Worm (Caenorhabditis elegans) whole organism, L4 larva: ENCODE results near the gene F58A4.1.

ENCODE experiments used
- D1046.2 ChIP-seq: fragments of 200-800 bp; sonication (Bioruptor generic); IDR thresholded peaks from 2 replicates; pipeline ENCODE4 v1.3.6; 2022; ENCODE audit warnings: missing genetic modification characterization, missing compliant biosample characterization
- Y48G9A.11 ChIP-seq: fragments of 200-800 bp; sonication (Bioruptor generic); IDR thresholded peaks from 2 replicates; pipeline ENCODE4 v1.3.6; 2022; ENCODE audit warnings: missing genetic modification reagents, missing genetic modification characterization, missing compliant biosample characterization
- Y75B8A.6 ChIP-seq: fragments of 200-800 bp; sonication (Bioruptor generic); IDR thresholded peaks from 2 replicates; pipeline ENCODE4 v1.3.6; 2022; ENCODE audit warnings: missing genetic modification reagents, missing genetic modification characterization, missing compliant biosample characterization
- ZK337.2 ChIP-seq: fragments of 200-800 bp; sonication (Bioruptor generic); IDR thresholded peaks from 2 replicates; pipeline ENCODE4 v1.3.6; 2022; ENCODE audit warnings: missing genetic modification reagents, missing genetic modification characterization, missing compliant biosample characterization
- ZK546.5 ChIP-seq, 2 experiments: sonication (generic microtip); optimal IDR thresholded peaks; 2 replicates each; lab custom pipeline; 2017; ENCODE audit warnings: missing biosample characterization in 2 of 2, missing genetic modification characterization in 2 of 2
- aha-1 ChIP-seq: fragments of 150-350 bp; peaks from one replicate; lab custom pipeline; 2014; ENCODE audit warnings: missing biosample characterization, missing genetic modification characterization
- aly-2 ChIP-seq: sonication (generic microtip); optimal IDR thresholded peaks from 2 replicates; lab custom pipeline; 2018; ENCODE audit warnings: missing biosample characterization, missing genetic modification characterization
- ama-1 ChIP-seq: fragments of 150-350 bp; optimal IDR thresholded peaks from 2 replicates; lab custom pipeline; 2014; ENCODE audit warnings: inconsistent platforms, mixed read lengths
- attf-4 ChIP-seq: sonication (generic microtip); optimal IDR thresholded peaks from 3 replicates; lab custom pipeline; 2017; ENCODE audit warnings: missing biosample characterization, missing genetic modification characterization
- ceh-20 ChIP-seq: fragments of 200-800 bp; sonication (Bioruptor generic); IDR thresholded peaks from 2 replicates; pipeline ENCODE4 v1.3.6; 2022; ENCODE audit warnings: missing genetic modification reagents, missing genetic modification characterization, missing compliant biosample characterization
- ceh-82 ChIP-seq: sonication (generic microtip); optimal IDR thresholded peaks from 2 replicates; lab custom pipeline; 2017; ENCODE audit warnings: missing biosample characterization, missing genetic modification characterization
- ces-1 ChIP-seq: fragments of 150-350 bp; sonication (generic microtip); optimal IDR thresholded peaks from 4 replicates; lab custom pipeline; 2014; ENCODE audit warnings: missing biosample characterization, missing genetic modification reagents, missing genetic modification characterization
- cey-2 ChIP-seq: sonication (generic microtip); optimal IDR thresholded peaks from 3 replicates; lab custom pipeline; 2017; ENCODE audit warnings: missing genetic modification characterization, mild to moderate bottlenecking, missing compliant biosample characterization, antibody characterized with exemption, borderline replicate concordance; ENCODE audit not compliant: insufficient read depth
- daf-16 ChIP-seq, 3 experiments: sonication (generic microtip); optimal IDR thresholded peaks; 2 replicates each; lab custom pipeline; 2016 to 2017; ENCODE audit warnings: missing genetic modification characterization in 3 of 3, missing genetic modification reagents in 3 of 3, mild to moderate bottlenecking in 2 of 3, missing compliant biosample characterization in 2 of 3, missing biosample characterization in 1 of 3, moderate library complexity in 1 of 3
- daf-19 ChIP-seq: fragments of 200-800 bp; sonication (Bioruptor generic); conservative IDR thresholded peaks from 2 replicates; pipeline ENCODE4 v1.3.6; 2022; ENCODE audit warnings: missing genetic modification characterization, missing compliant biosample characterization
- daf-8 ChIP-seq: fragments of 200-800 bp; sonication (Bioruptor generic); IDR thresholded peaks from 2 replicates; pipeline ENCODE4 v1.3.6; 2022; ENCODE audit warnings: missing genetic modification characterization, missing compliant biosample characterization
- dmd-6 ChIP-seq: fragments of 200-800 bp; sonication (Bioruptor generic); IDR thresholded peaks from 2 replicates; pipeline ENCODE4 v1.3.6; 2022; ENCODE audit warnings: missing genetic modification reagents, missing genetic modification characterization, missing compliant biosample characterization
- dve-1 ChIP-seq: sonication (generic microtip); optimal IDR thresholded peaks from 2 replicates; lab custom pipeline; 2017; ENCODE audit warnings: antibody characterized with exemption, mild to moderate bottlenecking, missing genetic modification characterization, missing compliant biosample characterization; ENCODE audit not compliant: insufficient read depth
- egl-27 ChIP-seq: sonication (generic microtip); optimal IDR thresholded peaks from 3 replicates; lab custom pipeline; 2017; ENCODE audit warnings: missing biosample characterization, missing genetic modification reagents, missing genetic modification characterization
- fkh-10 ChIP-seq: fragments of 150-350 bp; optimal IDR thresholded peaks from 2 replicates; lab custom pipeline; 2014; ENCODE audit warnings: missing biosample characterization, missing genetic modification reagents, missing genetic modification characterization
- hlh-11 ChIP-seq: fragments of 200-800 bp; sonication (Bioruptor generic); optimal IDR thresholded peaks from 2 replicates; lab custom pipeline; 2018; ENCODE audit warnings: mild to moderate bottlenecking, missing genetic modification characterization, missing compliant biosample characterization
- hmg-1.1 ChIP-seq: fragments of 200-800 bp; sonication (Bioruptor generic); IDR thresholded peaks from 2 replicates; pipeline ENCODE4 v1.3.6; 2022; ENCODE audit warnings: missing genetic modification reagents, missing genetic modification characterization, missing compliant biosample characterization
- lin-1 ChIP-seq: fragments of 200-800 bp; sonication (Bioruptor generic); IDR thresholded peaks from 2 replicates; pipeline ENCODE4 v1.3.6; 2022; ENCODE audit warnings: missing genetic modification reagents, missing genetic modification characterization, missing compliant biosample characterization
- lsy-2 ChIP-seq, 2 experiments: fragments of 150-350 bp in 1 of 2; sonication (generic microtip) in 1 of 2; optimal IDR thresholded peaks; 2 replicates each; lab custom pipeline; 2014 to 2017; ENCODE audit warnings: missing biosample characterization in 2 of 2, missing genetic modification characterization in 2 of 2
- madf-9 ChIP-seq: fragments of 200-800 bp; sonication (Bioruptor generic); conservative IDR thresholded peaks from 2 replicates; pipeline ENCODE4 v1.3.6; 2022; ENCODE audit warnings: missing genetic modification reagents, missing genetic modification characterization, missing compliant biosample characterization
- mdl-1 ChIP-seq, 2 experiments: fragments of 150-350 bp in 1 of 2; sonication (generic microtip) in 1 of 2; optimal IDR thresholded peaks; 2 replicates each; lab custom pipeline; 2014 to 2017; ENCODE audit warnings: missing biosample characterization in 2 of 2, missing genetic modification characterization in 2 of 2
- mes-2 ChIP-seq: sonication (generic microtip); optimal IDR thresholded peaks from 2 replicates; lab custom pipeline; 2016; ENCODE audit warnings: missing genotype, mild to moderate bottlenecking, missing genetic modification characterization, missing compliant biosample characterization; ENCODE audit not compliant: poor library complexity, severe bottlenecking
- mxl-2 ChIP-seq: fragments of 200-800 bp; sonication (Bioruptor generic); conservative IDR thresholded peaks from 2 replicates; pipeline ENCODE4 v1.3.6; 2022; ENCODE audit warnings: missing genetic modification reagents, missing genetic modification characterization, missing compliant biosample characterization
- mxl-3 ChIP-seq: fragments of 200-800 bp; sonication (Bioruptor generic); optimal IDR thresholded peaks from 2 replicates; lab custom pipeline; 2018; ENCODE audit warnings: mild to moderate bottlenecking, missing genetic modification characterization, missing compliant biosample characterization
- nhr-11 ChIP-seq: fragments of 150-350 bp; optimal IDR thresholded peaks from 2 replicates; lab custom pipeline; 2014; ENCODE audit warnings: missing biosample characterization, missing genetic modification characterization
- nhr-25 ChIP-seq: sonication (generic microtip); optimal IDR thresholded peaks from 2 replicates; lab custom pipeline; 2017; ENCODE audit warnings: missing genetic modification characterization, mild to moderate bottlenecking, missing compliant biosample characterization, antibody characterized with exemption, moderate library complexity, borderline replicate concordance; ENCODE audit not compliant: insufficient read depth
- nhr-28 ChIP-seq: fragments of 150-350 bp; optimal IDR thresholded peaks from 2 replicates; lab custom pipeline; 2014; ENCODE audit warnings: missing biosample characterization, missing genetic modification characterization
- nhr-42 ChIP-seq: fragments of 200-800 bp; sonication (Bioruptor generic); IDR thresholded peaks from 2 replicates; pipeline ENCODE4 v1.3.6; 2022; ENCODE audit warnings: missing genetic modification characterization, missing compliant biosample characterization
- nhr-6 ChIP-seq: fragments of 150-350 bp; optimal IDR thresholded peaks from 2 replicates; lab custom pipeline; 2014; ENCODE audit warnings: missing biosample characterization, missing genetic modification characterization
- nhr-77 ChIP-seq: fragments of 150-350 bp; optimal IDR thresholded peaks from 2 replicates; lab custom pipeline; 2014; ENCODE audit warnings: missing biosample characterization, missing genetic modification characterization
- pqm-1 ChIP-seq: sonication (generic microtip); optimal IDR thresholded peaks from 2 replicates; lab custom pipeline; 2017; ENCODE audit warnings: missing biosample characterization, missing genetic modification characterization
- snpc-1.2 ChIP-seq: fragments of 200-800 bp; sonication (Bioruptor generic); IDR thresholded peaks from 2 replicates; pipeline ENCODE4 v1.3.6; 2022; ENCODE audit warnings: missing genetic modification reagents, missing genetic modification characterization, missing compliant biosample characterization
- tag-97 ChIP-seq: fragments of 200-800 bp; sonication (Bioruptor generic); IDR thresholded peaks from 2 replicates; pipeline ENCODE4 v1.3.6; 2022; ENCODE audit warnings: missing genetic modification characterization, missing compliant biosample characterization
- tra-1 ChIP-seq: fragments of 200-800 bp; sonication (Bioruptor generic); IDR thresholded peaks from 2 replicates; pipeline ENCODE4 v1.3.6; 2022; ENCODE audit warnings: missing genetic modification reagents, missing genetic modification characterization, missing compliant biosample characterization
- unc-39 ChIP-seq: sonication (generic microtip); optimal IDR thresholded peaks from 2 replicates; lab custom pipeline; 2017; ENCODE audit warnings: missing biosample characterization, missing genetic modification characterization
- ztf-7 ChIP-seq: fragments of 150-350 bp; optimal IDR thresholded peaks from 2 replicates; lab custom pipeline; 2014; ENCODE audit warnings: missing biosample characterization, missing genetic modification characterization

F58A4.1 gene

DNA sequence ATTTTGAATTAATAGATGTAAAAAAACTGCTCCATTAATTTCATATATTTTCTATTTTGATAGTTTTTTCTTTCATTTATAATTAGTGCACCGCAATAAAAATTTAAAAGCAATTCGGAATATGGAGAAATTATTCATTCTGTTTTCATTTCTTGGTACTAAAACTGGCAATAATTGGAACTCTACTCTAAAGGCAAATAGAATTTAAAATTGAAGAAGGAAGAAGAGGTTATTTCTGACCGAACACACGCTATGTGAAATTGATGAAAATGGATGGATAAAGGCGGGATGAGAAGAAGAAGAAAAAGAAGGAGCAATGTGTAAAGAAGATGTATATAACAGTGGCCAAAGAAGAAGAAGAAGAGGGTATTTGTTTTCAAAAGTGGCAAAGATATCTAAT, 15.0 kb upstream of the F58A4.1 start:
- no peak for TF ChIP-seq ceh-82
- TF ChIP-seq daf-8: no peak
- no peak for TF ChIP-seq ztf-7 (tag; lab: Kevin White, UChicago)
- TF ChIP-seq mxl-3 (GFP tag; lab: Kevin White, UChicago): no peak
- no peak for TF ChIP-seq Y75B8A.6
- TF ChIP-seq cey-2 (tag; lab: Kevin White, UChicago): no peak
- TF ChIP-seq ZK337.2 (GFP tag; lab: Robert Waterston, UW): no peak
- no peak for TF ChIP-seq nhr-42 (GFP tag; lab: Robert Waterston, UW)
- TF ChIP-seq ama-1 (lab: Kevin White, UChicago): no peak
- TF ChIP-seq ceh-20 (GFP tag; lab: Robert Waterston, UW): no peak
- no peak for TF ChIP-seq egl-27 (tag; lab: Kevin White, UChicago)
- no peak for TF ChIP-seq D1046.2 (GFP tag; lab: Robert Waterston, UW)
- TF ChIP-seq mdl-1 (tag; optimal IDR thresholded peaks at IDR 0.05; lab: Kevin White, UChicago): no peak
- TF ChIP-seq, all 104 proteins: peak for 0

DNA sequence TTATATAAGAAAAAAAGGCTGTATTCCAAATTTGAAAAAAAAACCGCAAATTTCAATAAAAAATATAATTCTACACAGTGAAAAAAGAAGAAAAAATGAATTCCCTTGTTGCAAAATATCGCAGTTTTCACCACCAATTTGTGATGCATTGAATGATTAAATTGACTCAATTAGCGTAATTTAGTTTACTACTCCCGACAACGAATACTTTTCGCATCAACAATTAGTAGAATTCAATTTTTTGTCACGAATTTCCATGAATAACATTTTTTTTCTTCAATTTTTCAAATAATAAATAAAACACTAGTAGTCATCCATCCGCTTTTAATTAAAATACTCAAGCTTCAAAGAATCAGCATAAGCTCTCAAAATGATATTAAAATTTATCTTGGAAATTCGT, 13.0 kb upstream of the F58A4.1 start:
- TF ChIP-seq dve-1 (tag; lab: Kevin White, UChicago) (no peak), unc-39 (tag; lab: Kevin White, UChicago) (no peak), ces-1 (peak; percentile 46), lsy-2 (tag; optimal IDR thresholded peaks at IDR 0.05; lab: Kevin White, UChicago) (peak in 1 of 2 experiments; percentile 21), fkh-10 (GFP tag; lab: Kevin White, UChicago) (peak; percentile 16), Y75B8A.6 (no peak), attf-4 (no peak)

DNA sequence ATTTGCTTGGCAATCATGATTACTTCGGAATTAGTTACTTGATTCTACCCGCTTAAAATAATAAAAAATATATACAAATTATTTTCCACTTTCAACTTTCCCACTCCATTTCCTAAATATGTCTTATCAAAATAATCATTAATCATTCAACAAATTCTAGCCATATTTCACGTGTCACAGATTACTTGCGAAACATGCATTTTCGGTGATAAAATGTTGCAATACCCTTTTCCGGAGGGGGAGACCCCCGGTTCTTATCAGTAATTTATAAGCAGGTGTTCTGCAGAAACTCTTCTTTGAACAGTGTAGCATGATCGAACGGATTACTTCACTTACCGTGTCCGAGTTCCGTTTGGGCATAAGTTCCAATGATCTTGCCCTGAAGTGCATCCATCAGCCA, 8.1 kb upstream of the F58A4.1 start:
- peak; percentile 71 for TF ChIP-seq pqm-1
- no peak for TF ChIP-seq mes-2 (tag; lab: Kevin White, UChicago)
- TF ChIP-seq dve-1 (tag; lab: Kevin White, UChicago): peak; percentile 34
- no peak for TF ChIP-seq madf-9 (GFP tag; lab: Robert Waterston, UW)
- TF ChIP-seq tra-1: peak; percentile 59
- TF ChIP-seq nhr-6 (tag; lab: Kevin White, UChicago): no peak
- peak; percentile 64 for TF ChIP-seq nhr-77
- peak; percentile 79 for TF ChIP-seq nhr-28 (tag; lab: Kevin White, UChicago)
- TF ChIP-seq daf-19 (GFP tag; lab: Robert Waterston, UW): no peak
- TF ChIP-seq dmd-6: peak; percentile 90
- peak in 1 of 2 experiments; percentile 61 for TF ChIP-seq mdl-1 (tag; optimal IDR thresholded peaks at IDR 0.05; lab: Kevin White, UChicago)
- no peak for TF ChIP-seq ZK337.2 (GFP tag; lab: Robert Waterston, UW)
- no peak for TF ChIP-seq Y48G9A.11 (GFP tag; lab: Robert Waterston, UW)
- TF ChIP-seq snpc-1.2 (GFP tag; lab: Robert Waterston, UW): no peak
- TF ChIP-seq ZK546.5 (tag; optimal IDR thresholded peaks at IDR 0.05; lab: Kevin White, UChicago): no peak
- TF ChIP-seq hlh-11 (tag; lab: Kevin White, UChicago): peak; percentile 66
- no peak for TF ChIP-seq aly-2 (tag; lab: Kevin White, UChicago)
- no peak for TF ChIP-seq nhr-25 (tag; lab: Kevin White, UChicago)
- TF ChIP-seq lin-1 (GFP tag; lab: Robert Waterston, UW): peak; percentile 83; the same call in 1 of the 2 replicates
- no peak for TF ChIP-seq daf-16 (GFP tag; optimal IDR thresholded peaks at IDR 0.05; lab: Kevin White, UChicago)
- peak; percentile 46 for TF ChIP-seq daf-16 (tag; optimal IDR thresholded peaks at IDR 0.05; lab: Kevin White, UChicago)
- no peak for TF ChIP-seq tag-97 (GFP tag; lab: Robert Waterston, UW)
- no peak for TF ChIP-seq ztf-7 (tag; lab: Kevin White, UChicago)
- no peak for TF ChIP-seq ama-1 (lab: Kevin White, UChicago)
- no peak for TF ChIP-seq nhr-11 (tag; lab: Kevin White, UChicago)
- no peak for TF ChIP-seq aha-1 (tag; lab: Kevin White, UChicago)
- no peak for TF ChIP-seq unc-39 (tag; lab: Kevin White, UChicago)
- no peak for TF ChIP-seq hmg-1.1 (GFP tag; lab: Robert Waterston, UW)
- no peak for TF ChIP-seq mxl-2 (GFP tag; lab: Robert Waterston, UW)
